Worm (Caenorhabditis elegans): Measurements from ENCODE around the gene gly-4.

gly-4 gene

DNA sequence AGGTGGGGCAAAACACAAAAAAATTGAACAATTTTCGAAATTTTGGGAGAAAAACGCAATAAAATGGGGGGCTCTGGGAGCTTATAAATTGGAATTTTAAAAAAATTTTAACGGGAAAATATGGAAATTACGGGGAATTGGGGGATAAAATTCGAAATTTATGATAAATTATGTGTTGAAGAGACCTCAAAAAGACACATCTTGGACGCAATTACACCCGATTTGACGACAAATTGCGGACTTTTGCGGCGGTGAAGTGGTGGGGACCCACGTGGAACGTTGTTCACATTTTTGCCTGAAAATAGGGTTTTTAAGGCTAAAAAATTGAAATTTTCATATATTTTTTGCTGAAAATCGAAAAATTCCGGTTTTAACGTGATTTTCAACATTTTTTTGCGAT is 13.7 kb upstream of the gly-4 start:
- TF ChIP-seq hmg-1.1 (GFP tag; IDR thresholded peaks at IDR 0.05): peak; percentile 42; the same call in 1 of the 2 replicates
- peak; percentile 35 for TF ChIP-seq mxl-3 (GFP tag; optimal IDR thresholded peaks at IDR 0.05)
- TF ChIP-seq mes-2 (tag; optimal IDR thresholded peaks at IDR 0.05; ENCODE audit: poor library complexity, severe bottlenecking): peak; percentile 49
- TF ChIP-seq ctbp-1 (GFP tag; IDR thresholded peaks at IDR 0.05): no peak
- TF ChIP-seq mdl-1 (tag; optimal IDR thresholded peaks at IDR 0.05): peak in 1 of 2 experiments; percentile 48
- peak in 1 of 2 experiments; percentile 35 for TF ChIP-seq lsy-2 (tag; optimal IDR thresholded peaks at IDR 0.05)

DNA sequence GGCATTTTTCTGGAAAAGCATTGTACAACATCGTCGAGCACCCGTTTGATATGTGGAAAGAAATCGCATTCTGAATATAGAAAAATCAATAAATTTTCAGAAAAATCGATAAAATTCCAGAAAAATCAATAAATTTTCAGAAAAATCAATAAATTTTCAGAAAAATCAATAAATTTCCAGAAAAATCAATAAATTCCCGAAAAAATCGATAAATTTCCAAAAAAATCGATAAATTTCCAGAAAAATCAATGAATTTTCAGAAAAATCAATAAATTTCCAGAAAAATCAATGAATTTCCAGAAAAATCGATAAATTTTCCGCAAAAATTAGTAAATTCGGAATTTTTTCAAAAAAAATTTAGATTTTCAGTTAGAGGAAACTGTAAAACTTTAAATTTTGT is 12.2 kb upstream of the gly-4 start, which contains the start of gene fars-2:
Gene fars-2 (minus strand): TSS at position 70 of the 400 bp plus-strand sequence.
- TF ChIP-seq duxl-1 (tag; optimal IDR thresholded peaks at IDR 0.05; ENCODE audit: poor library complexity) (no peak), unc-62 (GFP tag; optimal IDR thresholded peaks at IDR 0.05 in 1 of 2) (no peak), unc-62 (tag; optimal IDR thresholded peaks at IDR 0.05) (no peak), ceh-28 (tag; optimal IDR thresholded peaks at IDR 0.05) (peak; percentile 79), nhr-77 (tag; optimal IDR thresholded peaks at IDR 0.05) (no peak), snpc-1.2 (GFP tag; IDR thresholded peaks at IDR 0.05) (no peak), unc-130 (GFP tag; optimal IDR thresholded peaks at IDR 0.05) (no peak)

DNA sequence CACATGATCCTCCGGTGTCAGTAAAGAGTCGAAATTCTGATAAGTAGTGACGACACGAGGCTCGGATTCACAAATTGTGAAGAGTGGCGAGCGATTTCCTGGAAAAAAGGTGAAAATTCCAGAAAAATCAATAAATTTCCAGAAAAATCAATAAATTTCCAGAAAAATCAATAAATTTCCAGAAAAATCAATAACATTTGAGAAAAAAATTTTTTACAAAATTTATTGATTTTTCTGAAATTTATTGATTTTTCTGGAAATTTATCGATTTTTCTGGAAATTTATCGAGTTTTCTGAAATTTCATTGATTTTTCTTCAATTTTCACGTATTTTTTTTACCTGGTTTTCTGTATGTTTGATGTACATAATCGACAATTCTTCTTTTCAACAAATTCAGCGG is 10.8 kb upstream of the gly-4 start:
- TF ChIP-seq nhr-111 (GFP tag; optimal IDR thresholded peaks at IDR 0.05): no peak
- TF ChIP-seq ceh-28 (tag; optimal IDR thresholded peaks at IDR 0.05): peak; percentile 77
- TF ChIP-seq unc-62 (GFP tag; optimal IDR thresholded peaks at IDR 0.05 in 1 of 2): peak in 1 of 2 experiments; percentile 44
- no peak for TF ChIP-seq unc-62 (tag; optimal IDR thresholded peaks at IDR 0.05)

DNA sequence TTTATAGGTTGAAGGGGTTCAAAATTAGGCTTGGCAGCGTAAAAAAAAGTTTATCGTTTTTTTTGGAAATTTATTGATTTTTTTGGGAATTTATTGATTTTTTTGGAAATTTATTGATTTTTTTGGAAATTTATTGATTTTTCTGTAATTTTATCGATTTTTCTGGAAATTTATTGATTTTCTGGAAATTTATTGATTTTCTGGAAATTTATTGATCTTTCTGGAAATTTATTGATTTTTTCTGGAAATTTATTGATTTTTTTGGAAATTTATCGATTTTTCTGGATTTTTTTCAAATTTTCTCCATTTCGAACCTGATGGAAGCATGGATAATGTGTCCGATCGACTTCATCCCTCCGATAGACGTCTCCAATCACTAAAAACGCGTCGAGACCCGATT is 9.6 kb upstream of the gly-4 start:
- peak; percentile 83 for TF ChIP-seq ceh-28 (tag; optimal IDR thresholded peaks at IDR 0.05)
- TF ChIP-seq lir-3 (tag; optimal IDR thresholded peaks at IDR 0.05): no peak

DNA sequence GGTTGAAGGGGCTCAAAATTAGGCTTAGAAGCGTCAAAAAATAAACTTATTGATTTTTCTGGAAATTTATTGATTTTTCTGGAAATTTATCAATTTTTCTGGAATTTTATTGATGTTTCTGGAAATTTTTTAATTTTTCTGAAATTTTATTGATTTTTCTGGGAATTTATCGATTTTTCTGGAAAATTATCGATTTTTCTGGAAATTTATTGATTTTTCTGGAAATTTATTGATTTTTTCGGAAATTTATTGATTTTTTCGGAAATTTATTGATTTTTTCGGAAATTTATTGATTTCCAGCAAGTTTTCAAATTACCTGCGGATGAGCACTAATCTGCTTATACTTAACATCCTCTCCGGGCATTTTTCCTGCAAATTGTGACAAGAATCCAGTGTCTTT is 6.7 kb upstream of the gly-4 start:
- TF ChIP-seq egl-43 (GFP tag; IDR thresholded peaks at IDR 0.05): no peak
- TF ChIP-seq ceh-28 (tag; optimal IDR thresholded peaks at IDR 0.05): peak; percentile 80
- TF ChIP-seq fkh-10 (GFP tag; optimal IDR thresholded peaks at IDR 0.05): no peak

DNA sequence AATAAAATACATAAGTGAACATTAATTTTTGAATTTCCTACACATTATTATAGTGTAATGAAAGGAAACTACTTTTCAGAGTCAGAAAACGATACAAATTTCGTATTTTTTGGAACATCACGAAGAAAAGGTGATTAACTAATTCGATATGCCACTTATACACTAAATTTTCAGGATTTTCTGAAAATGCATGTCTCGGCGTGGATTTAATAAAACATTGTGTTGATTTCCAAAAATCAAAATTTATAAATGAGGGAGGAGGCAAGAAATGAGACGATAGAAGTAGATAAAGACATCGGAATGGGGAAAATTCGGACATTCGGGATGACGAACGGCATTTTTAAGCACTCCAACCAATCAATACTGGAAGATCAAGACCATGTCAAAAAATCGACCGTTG is 4.0 kb upstream of the gly-4 start, which contains the start of gene Y116F11B.14:
Gene Y116F11B.14 (plus strand): TSS at position 301 of the 400 bp plus-strand sequence.
- TF ChIP-seq hlh-11 (tag; optimal IDR thresholded peaks at IDR 0.05): no peak
- TF ChIP-seq daf-16 (GFP tag; optimal IDR thresholded peaks at IDR 0.05): no peak
- TF ChIP-seq daf-16 (tag; optimal IDR thresholded peaks at IDR 0.05): no peak
- no peak for TF ChIP-seq egl-43 (GFP tag; IDR thresholded peaks at IDR 0.05)
- TF ChIP-seq php-3 (GFP tag; IDR thresholded peaks at IDR 0.05): no peak
- TF ChIP-seq tag-97 (GFP tag; IDR thresholded peaks at IDR 0.05): no peak
- TF ChIP-seq saeg-2 (GFP tag; IDR thresholded peaks at IDR 0.05): no peak
- no peak for TF ChIP-seq gei-8 (GFP tag; optimal IDR thresholded peaks at IDR 0.05)
- no peak for TF ChIP-seq nhr-28 (tag; optimal IDR thresholded peaks at IDR 0.05)
- TF ChIP-seq Y105C5A.15 (GFP tag; IDR thresholded peaks at IDR 0.05): no peak
- no peak for TF ChIP-seq nhr-77 (tag; optimal IDR thresholded peaks at IDR 0.05)
- no peak for TF ChIP-seq nhr-41 (GFP tag; IDR thresholded peaks at IDR 0.05)
- TF ChIP-seq R02D3.7 (tag; optimal IDR thresholded peaks at IDR 0.05): no peak
- no peak for TF ChIP-seq spr-1 (tag; optimal IDR thresholded peaks at IDR 0.05)
- no peak for TF ChIP-seq unc-130 (GFP tag; optimal IDR thresholded peaks at IDR 0.05)
- TF ChIP-seq ama-1 (optimal IDR thresholded peaks at IDR 0.05): no peak
- TF ChIP-seq pqm-1 (tag; optimal IDR thresholded peaks at IDR 0.05): no peak
- TF ChIP-seq dmd-9 (GFP tag; IDR thresholded peaks at IDR 0.05): no peak
- TF ChIP-seq mdt-29 (GFP tag; IDR thresholded peaks at IDR 0.05): no peak
